Fruit fly (Drosophila melanogaster): Measurements from ENCODE around the gene LSm-4.

The LSm-4 gene

DNA sequence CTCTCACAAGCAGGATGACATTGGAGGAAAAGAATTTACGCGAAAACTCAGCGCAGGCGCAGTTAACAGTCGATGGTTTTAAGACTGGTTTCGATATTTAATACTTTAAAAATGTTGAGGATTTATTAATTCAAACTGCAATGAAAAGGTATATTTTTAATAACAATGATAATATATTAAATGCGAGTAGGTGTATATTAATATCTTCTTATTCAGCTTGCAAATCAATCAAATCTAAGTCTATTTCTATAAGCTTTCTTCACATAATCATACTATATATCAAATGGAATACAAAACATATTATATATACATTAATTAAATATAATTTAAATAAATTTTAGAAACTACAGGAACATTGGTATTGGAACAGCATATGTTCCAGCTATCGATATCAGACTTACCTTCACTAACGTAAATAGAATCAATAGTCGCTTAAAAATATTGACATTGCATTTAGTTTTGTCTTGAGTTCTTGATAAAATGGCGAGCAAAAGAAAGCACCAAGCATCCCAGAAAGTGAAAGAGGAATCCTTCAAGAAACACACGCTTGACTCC is 30.7 kb upstream of the LSm-4 start, which contains the start of the genes TBC1D16 and holn1 (continued):
- TF ChIP-seq nau (GFP tag; optimal IDR thresholded peaks at IDR 0.05) (no peak), CG13424 (tag; optimal IDR thresholded peaks at IDR 0.05) (peak; percentile 13), sna (GFP tag; IDR thresholded peaks at IDR 0.05; ENCODE audit: partially characterized antibody) (0 out of 2 replicates have a peak, but pooled peaks have one; percentile 32), HLHmδ (GFP tag; optimal IDR thresholded peaks at IDR 0.05) (no peak), ro (GFP tag; IDR thresholded peaks at IDR 0.05) (no peak), tgo (GFP tag; IDR thresholded peaks at IDR 0.05) (no peak), CG2116 (GFP tag; optimal IDR thresholded peaks at IDR 0.05) (peak; percentile 21), CG9215 (GFP tag; IDR thresholded peaks at IDR 0.05) (no peak), CG12744 (GFP tag; optimal IDR thresholded peaks at IDR 0.05) (no peak), pzg (GFP tag; optimal IDR thresholded peaks at IDR 0.05) (peak; percentile 13), Camta (GFP tag; optimal IDR thresholded peaks at IDR 0.05) (no peak), Sry-δ (GFP tag; optimal IDR thresholded peaks at IDR 0.05) (peak; percentile 62), zen (tag; optimal IDR thresholded peaks at IDR 0.05) (peak; percentile 1), CG15696 (tag; optimal IDR thresholded peaks at IDR 0.05) (peak; percentile 29)

DNA sequence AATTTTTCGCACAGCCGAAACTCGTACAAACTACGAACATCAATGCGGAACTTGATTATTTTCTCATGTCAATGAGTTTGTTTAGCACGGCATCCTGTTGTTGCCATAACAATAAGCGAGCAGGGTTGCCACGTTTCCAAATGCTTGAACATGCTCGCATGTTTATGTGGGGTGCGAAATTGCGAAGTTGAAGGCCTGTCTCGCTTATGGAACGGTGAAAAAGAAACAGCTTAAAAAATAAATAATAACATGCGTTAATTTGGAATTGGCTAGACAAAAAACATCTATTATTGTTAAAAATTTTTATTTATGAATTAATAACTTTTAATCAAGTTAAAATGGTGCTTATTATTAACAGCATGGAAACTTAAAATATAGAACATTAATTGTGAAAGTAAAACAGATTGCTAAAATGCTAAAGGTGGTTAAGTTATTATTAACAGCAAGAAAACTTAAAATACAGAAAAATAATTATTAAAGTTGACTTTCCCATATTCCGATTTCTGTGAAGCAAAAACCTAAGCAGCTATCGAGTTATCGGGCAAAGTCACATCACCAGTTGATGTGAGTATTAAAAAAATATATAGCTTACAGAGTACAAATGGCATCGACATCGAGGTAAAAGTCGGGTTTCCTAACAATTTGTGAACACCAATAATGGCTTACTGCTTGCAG is 25.9 kb upstream of the LSm-4 start, which contains the start of the genes Bug22 and TfIIB:
Gene Bug22 (minus strand): TSS at position 117 of the 675 bp plus-strand sequence.
Gene TfIIB (plus strand): TSS at position 537 of the 675 bp plus-strand sequence.
- TF ChIP-seq CG4820 (GFP tag; optimal IDR thresholded peaks at IDR 0.05) = peak; percentile 99
- peak; percentile 51 for TF ChIP-seq sisA (GFP tag; IDR thresholded peaks at IDR 0.05)
- TF ChIP-seq Doc3 (GFP tag; IDR thresholded peaks at IDR 0.05; ENCODE audit: partially characterized antibody) = no peak
- peak; percentile 66 for TF ChIP-seq CG17385 (GFP tag; optimal IDR thresholded peaks at IDR 0.05)
- TF ChIP-seq CG10209 (GFP tag; optimal IDR thresholded peaks at IDR 0.05) = peak; percentile 52
- peak; percentile 62 for TF ChIP-seq CG14667 (GFP tag; IDR thresholded peaks at IDR 0.05)
- TF ChIP-seq Atf-2 (GFP tag; optimal IDR thresholded peaks at IDR 0.05) = peak; percentile 53
- TF ChIP-seq dan (GFP tag; IDR thresholded peaks at IDR 0.05) = no peak
- peak; percentile 41 for TF ChIP-seq CG34376 (GFP tag; optimal IDR thresholded peaks at IDR 0.05)
- no peak for TF ChIP-seq tio (GFP tag; optimal IDR thresholded peaks at IDR 0.05)
- peak; percentile 65 for TF ChIP-seq CG3281 (GFP tag; optimal IDR thresholded peaks at IDR 0.05)
- TF ChIP-seq wek (GFP tag; optimal IDR thresholded peaks at IDR 0.05) = peak; percentile 11
- peak; percentile 85 for TF ChIP-seq gem (tag; optimal IDR thresholded peaks at IDR 0.05)
- peak; percentile 86 for TF ChIP-seq lilli (GFP tag; optimal IDR thresholded peaks at IDR 0.05)
- TF ChIP-seq mirr (GFP tag; optimal IDR thresholded peaks at IDR 0.05) = peak; percentile 45
- peak; percentile 84 for TF ChIP-seq CG17802 (tag; optimal IDR thresholded peaks at IDR 0.05)
- peak; percentile 75 for TF ChIP-seq CG2116 (GFP tag; optimal IDR thresholded peaks at IDR 0.05)
- peak; percentile 64; the same call in 1 of the 3 replicates for TF ChIP-seq CG2889 (GFP tag; IDR thresholded peaks at IDR 0.05)
- TF ChIP-seq amos (GFP tag; IDR thresholded peaks at IDR 0.05; ENCODE audit: partially characterized antibody) = no peak
- no peak for TF ChIP-seq jing (GFP tag; optimal IDR thresholded peaks at IDR 0.05)
- no peak for TF ChIP-seq jigr1 (GFP tag; IDR thresholded peaks at IDR 0.05)
- TF ChIP-seq kah (GFP tag; optimal IDR thresholded peaks at IDR 0.05) = no peak
- no peak for TF ChIP-seq ash1 (GFP tag; optimal IDR thresholded peaks at IDR 0.05)
- TF ChIP-seq CG11696 (GFP tag; IDR thresholded peaks at IDR 0.05) = no peak
- no peak for TF ChIP-seq abd-A (tag; optimal IDR thresholded peaks at IDR 0.05)
- peak; percentile 6 for TF ChIP-seq CG7271 (tag; optimal IDR thresholded peaks at IDR 0.05)
- peak; percentile 55; the same call in 2 of the 4 replicates for TF ChIP-seq Dll (GFP tag; IDR thresholded peaks at IDR 0.05; ENCODE audit: partially characterized antibody)
- TF ChIP-seq CG12219 (GFP tag; optimal IDR thresholded peaks at IDR 0.05) = peak; percentile 28
- TF ChIP-seq Sry-β (GFP tag; optimal IDR thresholded peaks at IDR 0.05) = peak; percentile 8
- no peak for TF ChIP-seq Dfd (GFP tag; optimal IDR thresholded peaks at IDR 0.05)
- peak; percentile 70 for TF ChIP-seq Ets97D (GFP tag; optimal IDR thresholded peaks at IDR 0.05)
- TF ChIP-seq salm (tag; optimal IDR thresholded peaks at IDR 0.05) = peak; percentile 17
- no peak for TF ChIP-seq CkIIα-i1 (GFP tag; IDR thresholded peaks at IDR 0.05)
- no peak for TF ChIP-seq ap (GFP tag; IDR thresholded peaks at IDR 0.05)
- TF ChIP-seq CG17361 (GFP tag; IDR thresholded peaks at IDR 0.05) = peak; percentile 83; the same call in 2 of the 3 replicates

All from whole organism, embryonic.